Worm (Caenorhabditis elegans): ENCODE measurements around the gene sru-3.

The sru-3 gene

DNA sequence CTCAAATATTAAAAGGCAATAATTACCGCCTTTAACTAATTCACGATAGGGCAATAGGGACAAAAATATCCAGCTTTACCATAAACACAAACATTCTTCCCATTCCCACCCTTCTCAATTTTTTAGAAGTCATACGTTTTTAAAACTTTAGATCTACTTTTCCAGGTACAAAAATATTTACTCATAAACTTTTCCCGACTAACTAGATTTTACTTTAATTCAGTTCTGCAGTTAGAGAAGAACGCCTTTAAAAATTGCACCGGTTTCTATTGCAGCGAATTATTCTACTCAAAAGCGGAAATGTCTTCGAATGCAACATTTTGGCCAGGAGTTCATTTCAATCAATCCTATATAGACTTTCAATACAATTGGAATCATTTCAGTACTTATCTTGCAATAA is at the start of gene sru-3:
sru-3 (plus strand) TSS at position 301 of the 400 bp plus-strand sequence.
- TF ChIP-seq F13C5.2 (tag; optimal IDR thresholded peaks at IDR 0.05) = no peak
- TF ChIP-seq tbx-11 (GFP tag; IDR thresholded peaks at IDR 0.05) = no peak
- no peak for TF ChIP-seq B0310.2 (tag; optimal IDR thresholded peaks at IDR 0.05)
- TF ChIP-seq ceh-13 (GFP tag; optimal IDR thresholded peaks at IDR 0.05) = no peak
- no peak for TF ChIP-seq scrt-1 (GFP tag; IDR thresholded peaks at IDR 0.05)
- TF ChIP-seq hmbx-1 (tag; optimal IDR thresholded peaks at IDR 0.05) = no peak
- TF ChIP-seq flt-1 (GFP tag; IDR thresholded peaks at IDR 0.05) = no peak
- TF ChIP-seq sea-1 (GFP tag; conservative IDR thresholded peaks at IDR 0.05) = no peak
- TF ChIP-seq hmg-4 (GFP tag; optimal IDR thresholded peaks at IDR 0.05) = no peak
- TF ChIP-seq pes-1 (GFP tag; IDR thresholded peaks at IDR 0.05) = no peak
- no peak for TF ChIP-seq aly-1 (tag; optimal IDR thresholded peaks at IDR 0.05)
- TF ChIP-seq ceh-36 (tag; optimal IDR thresholded peaks at IDR 0.05) = no peak
- TF ChIP-seq ama-1 (optimal IDR thresholded peaks at IDR 0.05) = no peak

DNA sequence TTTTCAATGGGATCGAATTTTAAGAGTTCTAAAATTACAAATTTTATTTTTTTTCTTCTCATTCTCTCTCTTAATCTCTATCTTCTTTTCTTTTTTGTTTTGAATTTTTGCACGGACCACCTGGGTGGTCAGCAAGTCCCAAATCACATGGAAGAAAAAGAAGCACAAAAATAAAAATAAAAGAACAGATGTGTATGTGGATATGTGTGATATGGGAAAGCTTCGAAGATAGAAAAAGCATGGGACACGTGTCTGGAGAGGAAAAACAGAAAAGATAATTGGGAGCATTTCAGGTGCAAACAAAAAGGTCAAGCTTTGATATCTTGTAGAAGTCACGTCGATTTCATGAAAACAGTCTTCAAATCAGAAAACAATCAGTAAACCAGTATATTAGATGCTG is 49.2 kb upstream of the sru-3 start, which contains the start of gene hsp-12.6:
hsp-12.6 (minus strand) TSS at position 20 of the 400 bp plus-strand sequence.
- TF ChIP-seq aly-1 (tag; optimal IDR thresholded peaks at IDR 0.05) = no peak
- no peak for TF ChIP-seq tbx-11 (GFP tag; IDR thresholded peaks at IDR 0.05)
- TF ChIP-seq scrt-1 (GFP tag; IDR thresholded peaks at IDR 0.05) = no peak
- no peak for TF ChIP-seq ets-7 (tag; optimal IDR thresholded peaks at IDR 0.05)
- TF ChIP-seq hmbx-1 (tag; optimal IDR thresholded peaks at IDR 0.05) = no peak
- TF ChIP-seq F13C5.2 (tag; optimal IDR thresholded peaks at IDR 0.05) = no peak
- TF ChIP-seq hnd-1 (tag; optimal IDR thresholded peaks at IDR 0.05) = no peak
- no peak for TF ChIP-seq hmg-4 (GFP tag; optimal IDR thresholded peaks at IDR 0.05)
- TF ChIP-seq sea-1 (GFP tag; conservative IDR thresholded peaks at IDR 0.05) = no peak
- no peak for TF ChIP-seq ama-1 (optimal IDR thresholded peaks at IDR 0.05)
- TF ChIP-seq flt-1 (GFP tag; IDR thresholded peaks at IDR 0.05) = no peak
- TF ChIP-seq ceh-13 (GFP tag; optimal IDR thresholded peaks at IDR 0.05) = no peak
- TF ChIP-seq B0310.2 (tag; optimal IDR thresholded peaks at IDR 0.05) = no peak

DNA sequence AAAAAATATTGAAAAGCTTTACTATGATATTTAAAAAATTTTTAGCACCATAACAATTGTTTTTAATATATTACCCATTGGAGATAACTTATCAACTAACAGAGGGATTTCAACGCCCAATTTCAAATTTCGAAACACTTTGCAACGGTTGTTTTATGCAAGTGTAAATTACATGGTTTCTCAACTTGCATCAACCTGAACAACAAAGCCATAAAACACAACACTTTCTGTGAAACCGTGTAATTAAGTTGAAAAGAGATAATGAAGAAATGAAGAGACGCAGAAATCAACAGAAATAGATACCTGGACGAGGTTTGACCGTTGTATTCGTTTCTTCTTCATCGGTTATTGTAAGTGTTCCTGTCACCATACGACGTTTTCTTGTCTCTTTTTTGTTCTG is 46.0 kb upstream of the sru-3 start, which contains the start of gene cpin-1:
cpin-1 (plus strand) TSS at position 301 of the 400 bp plus-strand sequence.
- TF ChIP-seq hmbx-1 (tag; optimal IDR thresholded peaks at IDR 0.05) = no peak
- TF ChIP-seq aly-1 (tag; optimal IDR thresholded peaks at IDR 0.05) = no peak
- TF ChIP-seq tbx-11 (GFP tag; IDR thresholded peaks at IDR 0.05) = no peak
- TF ChIP-seq tra-4 (tag; optimal IDR thresholded peaks at IDR 0.05) = no peak
- TF ChIP-seq F13C5.2 (tag; optimal IDR thresholded peaks at IDR 0.05) = no peak
- no peak for TF ChIP-seq B0310.2 (tag; optimal IDR thresholded peaks at IDR 0.05)
- no peak for TF ChIP-seq flt-1 (GFP tag; IDR thresholded peaks at IDR 0.05)
- TF ChIP-seq ama-1 (optimal IDR thresholded peaks at IDR 0.05) = no peak
- TF ChIP-seq hnd-1 (tag; optimal IDR thresholded peaks at IDR 0.05) = no peak
- no peak for TF ChIP-seq pes-1 (GFP tag; IDR thresholded peaks at IDR 0.05)
- no peak for TF ChIP-seq ceh-36 (tag; optimal IDR thresholded peaks at IDR 0.05)
- TF ChIP-seq hmg-4 (GFP tag; optimal IDR thresholded peaks at IDR 0.05) = no peak
- TF ChIP-seq tbx-37 (GFP tag; conservative IDR thresholded peaks at IDR 0.05) = no peak

DNA sequence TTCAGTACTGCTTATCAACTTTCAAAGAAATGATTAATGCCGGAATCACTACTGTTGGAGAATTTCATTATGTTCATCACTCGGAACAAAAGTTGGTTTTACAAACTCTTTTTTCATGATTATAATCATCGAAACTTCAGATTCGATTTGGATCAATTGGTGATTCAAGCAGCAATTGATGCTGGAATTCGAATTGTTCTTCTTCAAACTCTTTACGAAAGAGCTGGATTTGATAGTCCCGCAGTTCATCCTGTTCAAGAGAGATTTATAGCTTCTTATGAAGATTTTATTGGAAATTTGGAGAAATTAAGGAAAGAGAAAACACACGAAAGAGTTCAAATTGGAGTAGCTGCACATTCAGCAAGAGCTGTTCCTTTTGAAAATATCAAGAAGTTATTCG is 44.6 kb upstream of the sru-3 start:
- TF ChIP-seq hmg-4 (GFP tag; optimal IDR thresholded peaks at IDR 0.05) (no peak), ceh-36 (tag; optimal IDR thresholded peaks at IDR 0.05) (no peak), hnd-1 (tag; optimal IDR thresholded peaks at IDR 0.05) (no peak), sea-1 (GFP tag; conservative IDR thresholded peaks at IDR 0.05) (no peak), pes-1 (GFP tag; IDR thresholded peaks at IDR 0.05) (no peak), scrt-1 (GFP tag; IDR thresholded peaks at IDR 0.05) (no peak), tbx-11 (GFP tag; IDR thresholded peaks at IDR 0.05) (no peak)

DNA sequence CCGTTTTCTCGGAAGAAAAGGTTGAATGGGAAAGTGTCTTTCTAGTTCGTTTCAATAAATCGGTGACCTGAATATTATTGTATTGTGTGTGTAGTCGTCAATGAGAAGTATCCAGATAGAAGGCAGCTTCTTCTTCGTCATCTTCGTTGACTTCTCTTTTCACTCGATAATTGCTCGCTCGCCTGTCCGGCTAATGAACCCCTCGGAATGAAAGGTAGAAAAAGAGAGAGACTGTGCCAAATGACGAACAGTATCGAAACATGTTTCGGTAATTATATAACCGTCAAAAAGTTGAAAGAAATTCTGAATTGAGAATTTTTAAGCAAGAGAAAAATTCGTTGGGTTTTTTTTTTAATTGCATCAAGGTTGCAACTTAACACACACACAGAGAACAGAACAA is 39.0 kb upstream of the sru-3 start, which contains the start of gene cutl-17:
cutl-17 (minus strand) TSS at position 101 of the 400 bp plus-strand sequence.
- no peak for TF ChIP-seq tra-4 (tag; optimal IDR thresholded peaks at IDR 0.05)
- TF ChIP-seq B0310.2 (tag; optimal IDR thresholded peaks at IDR 0.05) = no peak
- TF ChIP-seq sea-1 (GFP tag; conservative IDR thresholded peaks at IDR 0.05) = no peak
- no peak for TF ChIP-seq F13C5.2 (tag; optimal IDR thresholded peaks at IDR 0.05)
- no peak for TF ChIP-seq ceh-13 (GFP tag; optimal IDR thresholded peaks at IDR 0.05)

DNA sequence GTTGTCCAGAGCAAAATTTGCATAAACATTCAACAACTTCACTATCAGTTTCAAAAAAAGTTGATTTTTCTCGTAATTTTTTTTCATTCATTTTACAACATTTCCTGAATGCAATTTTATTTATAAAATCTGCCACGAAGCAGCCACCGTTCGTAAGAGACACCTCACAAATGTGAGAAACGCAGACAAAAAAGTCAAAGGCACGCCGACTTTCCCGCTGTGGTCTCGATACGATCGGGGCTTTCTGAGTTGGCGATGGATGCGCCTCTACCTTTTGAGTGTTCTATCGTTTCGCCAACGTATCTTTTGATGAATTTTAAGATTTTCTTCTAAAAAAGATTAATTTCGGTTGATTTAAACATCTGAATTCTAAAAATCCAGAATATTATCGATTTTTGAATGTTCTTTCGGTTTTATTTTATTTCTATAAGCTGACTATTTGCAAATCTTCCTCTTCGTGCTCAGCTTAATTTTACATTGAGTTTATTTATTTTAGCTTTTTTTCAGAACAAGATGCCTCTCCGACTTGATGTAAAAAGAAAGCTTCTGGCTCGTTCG is 37.1 kb upstream of the sru-3 start, which contains the start of gene copb-2:
copb-2 (plus strand) TSS at position 508 of the 558 bp plus-strand sequence.
- TF ChIP-seq hnd-1 (tag; optimal IDR thresholded peaks at IDR 0.05) = no peak

DNA sequence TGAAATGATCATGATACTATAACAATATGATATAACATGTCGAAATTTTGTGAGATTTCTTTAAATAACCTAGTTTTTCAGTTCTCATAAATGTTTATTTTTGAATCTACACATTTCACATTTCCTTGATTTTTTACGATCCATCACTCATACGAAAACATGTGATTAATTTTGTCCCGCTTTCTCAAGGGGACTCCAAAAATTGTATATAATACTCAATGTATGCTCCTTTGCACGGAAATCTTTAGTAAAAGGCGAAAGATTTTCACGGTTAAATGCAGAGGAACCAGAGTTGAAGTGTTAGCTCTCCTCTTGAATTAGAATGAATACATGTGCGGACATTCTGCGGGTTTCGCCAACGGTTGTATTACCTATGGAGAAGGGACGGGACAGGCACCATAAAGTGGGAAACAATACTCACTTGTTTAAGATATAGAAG is 32.0 kb upstream of the sru-3 start:
- TF ChIP-seq pes-1 (GFP tag; IDR thresholded peaks at IDR 0.05) = no peak
- TF ChIP-seq ceh-36 (tag; optimal IDR thresholded peaks at IDR 0.05) = no peak
- no peak for TF ChIP-seq ama-1 (optimal IDR thresholded peaks at IDR 0.05)
- no peak for TF ChIP-seq sea-1 (GFP tag; conservative IDR thresholded peaks at IDR 0.05)
- no peak for TF ChIP-seq tra-4 (tag; optimal IDR thresholded peaks at IDR 0.05)
- no peak for TF ChIP-seq aly-1 (tag; optimal IDR thresholded peaks at IDR 0.05)
- no peak for TF ChIP-seq scrt-1 (GFP tag; IDR thresholded peaks at IDR 0.05)
- no peak for TF ChIP-seq flt-1 (GFP tag; IDR thresholded peaks at IDR 0.05)
- no peak for TF ChIP-seq tbx-37 (GFP tag; conservative IDR thresholded peaks at IDR 0.05)
- no peak for TF ChIP-seq ceh-13 (GFP tag; optimal IDR thresholded peaks at IDR 0.05)
- TF ChIP-seq tbx-11 (GFP tag; IDR thresholded peaks at IDR 0.05) = no peak
- no peak for TF ChIP-seq hmbx-1 (tag; optimal IDR thresholded peaks at IDR 0.05)
- TF ChIP-seq hnd-1 (tag; optimal IDR thresholded peaks at IDR 0.05) = no peak
- no peak for TF ChIP-seq hmg-4 (GFP tag; optimal IDR thresholded peaks at IDR 0.05)

DNA sequence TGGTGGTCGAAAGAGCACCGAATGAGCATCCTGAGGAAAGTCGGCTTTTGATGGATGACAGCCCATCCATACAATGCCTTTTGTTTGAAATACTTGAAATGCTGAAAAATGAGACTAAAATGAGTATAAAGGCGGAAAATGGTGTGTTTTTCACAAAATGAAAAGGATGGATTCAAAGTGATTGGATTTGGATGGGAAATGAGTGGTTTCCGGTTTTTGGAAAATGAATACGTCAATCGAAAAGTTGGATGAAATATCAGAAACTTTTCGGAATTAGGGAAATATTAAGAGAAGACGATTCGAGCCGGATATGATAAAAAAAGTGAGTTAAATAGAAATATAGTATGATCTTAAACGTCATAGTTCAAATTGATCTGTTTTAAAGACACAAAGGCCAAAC is 29.0 kb upstream of the sru-3 start, which contains the start of gene F38E11.6:
F38E11.6 (minus strand) TSS at position 101 of the 400 bp plus-strand sequence.
- no peak for TF ChIP-seq tbx-37 (GFP tag; conservative IDR thresholded peaks at IDR 0.05)
- TF ChIP-seq B0310.2 (tag; optimal IDR thresholded peaks at IDR 0.05) = no peak
- no peak for TF ChIP-seq ceh-13 (GFP tag; optimal IDR thresholded peaks at IDR 0.05)
- no peak for TF ChIP-seq F13C5.2 (tag; optimal IDR thresholded peaks at IDR 0.05)
